Worm (Caenorhabditis elegans) whole organism, L3 larva: ENCODE measurements around the gene Y37H2A.12.

Source experiments
- ZK546.5 ChIP-seq: sonication (generic microtip); optimal IDR thresholded peaks from 2 replicates; lab custom pipeline; 2017; ENCODE audit warnings: missing biosample characterization, missing genetic modification characterization
- ceh-28 ChIP-seq: fragments of 150-350 bp; optimal IDR thresholded peaks from 2 replicates; lab custom pipeline; 2014; ENCODE audit warnings: missing biosample characterization, missing genetic modification reagents, missing genetic modification characterization
- elt-3 ChIP-seq, 3 experiments: fragments of 150-350 bp in 1 of 3; sonication (generic microtip) in 2 of 3; optimal IDR thresholded peaks; 2 replicates in 2 of 3; 4 replicates in 1 of 3; lab custom pipeline; 2014 to 2017; ENCODE audit warnings: missing biosample characterization in 3 of 3, missing genetic modification characterization in 3 of 3
- eor-1 ChIP-seq, 2 experiments: fragments of 150-350 bp; optimal IDR thresholded peaks; 2 replicates each; lab custom pipeline; 2014 to 2018; ENCODE audit warnings: missing biosample characterization in 2 of 2, missing genetic modification characterization in 2 of 2
- hmg-11 ChIP-seq: sonication (generic microtip); optimal IDR thresholded peaks from 2 replicates; lab custom pipeline; 2016; ENCODE audit warnings: missing genetic modification characterization, missing compliant biosample characterization
- jun-1 ChIP-seq: fragments of 150-350 bp; optimal IDR thresholded peaks from 2 replicates; lab custom pipeline; 2014; ENCODE audit warnings: missing biosample characterization, missing genetic modification reagents, missing genetic modification characterization
- nhr-12 ChIP-seq: fragments of 150-350 bp; optimal IDR thresholded peaks from 2 replicates; lab custom pipeline; 2014; ENCODE audit warnings: missing biosample characterization, missing genetic modification characterization
- nhr-237 ChIP-seq: fragments of 150-350 bp; optimal IDR thresholded peaks from 2 replicates; lab custom pipeline; 2014; ENCODE audit warnings: missing biosample characterization, missing genetic modification characterization
- snpc-4 ChIP-seq: fragments of 150-350 bp; optimal IDR thresholded peaks from 2 replicates; lab custom pipeline; 2014; ENCODE audit warnings: missing biosample characterization, missing genetic modification characterization
- unc-62 ChIP-seq: fragments of 150-350 bp; sonication (generic microtip); optimal IDR thresholded peaks from 4 replicates; lab custom pipeline; 2014; ENCODE audit warnings: missing biosample characterization, missing genetic modification reagents, missing genetic modification characterization
- ztf-11 ChIP-seq: fragments of 150-350 bp; optimal IDR thresholded peaks from 2 replicates; lab custom pipeline; 2014; ENCODE audit warnings: missing biosample characterization, missing genetic modification characterization

DNA sequence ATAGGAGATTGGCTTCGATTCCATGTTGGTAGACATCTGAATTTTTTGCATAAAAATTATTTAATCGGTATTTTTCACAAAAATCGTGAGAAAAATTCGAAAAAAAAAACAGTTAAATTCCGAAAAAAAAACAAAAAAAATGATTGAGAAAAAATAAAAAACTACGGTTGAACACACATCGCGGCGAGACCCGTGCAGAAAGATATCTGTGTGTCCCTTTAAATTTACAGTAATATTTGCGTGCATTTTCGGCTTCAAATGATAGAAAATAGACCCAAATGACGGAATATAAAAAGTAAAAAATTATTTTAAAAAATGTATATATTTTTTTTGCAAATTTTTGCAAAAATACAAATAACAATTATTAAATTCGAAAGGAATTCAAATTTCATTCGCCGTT lies 6.8 kb upstream of the Y37H2A.12 start:
- TF ChIP-seq elt-3 (tag; optimal IDR thresholded peaks at IDR 0.05; lab: Kevin White, UChicago) (no peak), nhr-237 (tag; lab: Kevin White, UChicago) (no peak), eor-1 (tag; optimal IDR thresholded peaks at IDR 0.05; lab: Kevin White, UChicago) (no peak), jun-1 (tag; lab: Kevin White, UChicago) (no peak), ztf-11 (tag; lab: Kevin White, UChicago) (no peak), ZK546.5 (tag; lab: Kevin White, UChicago) (no peak), hmg-11 (tag; lab: Kevin White, UChicago) (no peak), snpc-4 (tag; lab: Kevin White, UChicago) (no peak), nhr-12 (tag; lab: Kevin White, UChicago) (no peak), ceh-28 (tag; lab: Kevin White, UChicago) (no peak), unc-62 (GFP tag; lab: Kevin White, UChicago) (no peak)
